Fruit fly (Drosophila melanogaster): ENCODE results near the gene CG42460.

CG42460 gene

dm6 chr2L:3348146-3348747, 40.0 kb downstream of the CG42460 start (continued):
- TF ChIP-seq CG4282 (GFP tag; optimal IDR thresholded peaks at IDR 0.05), result no peak
- TF ChIP-seq cg (GFP tag; optimal IDR thresholded peaks at IDR 0.05), result no peak
- no peak for TF ChIP-seq NFAT (GFP tag; IDR thresholded peaks at IDR 0.05)
- TF ChIP-seq NK7.1 (GFP tag; optimal IDR thresholded peaks at IDR 0.05), result no peak
- peak; percentile 79 for TF ChIP-seq nom (GFP tag; optimal IDR thresholded peaks at IDR 0.05)
- no peak for TF ChIP-seq lov (optimal IDR thresholded peaks at IDR 0.05)
- TF ChIP-seq lov (GFP tag; IDR thresholded peaks at IDR 0.05), result peak; percentile 94
- TF ChIP-seq CG8290 (GFP tag; optimal IDR thresholded peaks at IDR 0.05), result peak; percentile 22
- TF ChIP-seq CG8290 (tag; optimal IDR thresholded peaks at IDR 0.05), result no peak
- TF ChIP-seq D (optimal IDR thresholded peaks at IDR 0.05), result no peak
- TF ChIP-seq D (GFP tag; optimal IDR thresholded peaks at IDR 0.05), result peak; percentile 88
- TF ChIP-seq CG10959 (GFP tag; IDR thresholded peaks at IDR 0.05), result peak; percentile 72
- TF ChIP-seq Lpt (GFP tag; optimal IDR thresholded peaks at IDR 0.05), result no peak
- TF ChIP-seq CG8765 (GFP tag; IDR thresholded peaks at IDR 0.05), result no peak; the same call in 1 of the 2 replicates
- TF ChIP-seq NfI (GFP tag; optimal IDR thresholded peaks at IDR 0.05), result peak; percentile 70
- peak; percentile 53 for TF ChIP-seq Lhr (GFP tag; optimal IDR thresholded peaks at IDR 0.05)
- TF ChIP-seq CG4707 (GFP tag; optimal IDR thresholded peaks at IDR 0.05), result peak; percentile 73
- TF ChIP-seq ftz-f1 (GFP tag; optimal IDR thresholded peaks at IDR 0.05), result no peak
- TF ChIP-seq Side (GFP tag; optimal IDR thresholded peaks at IDR 0.05), result peak; percentile 21
- TF ChIP-seq CG4404 (GFP tag; IDR thresholded peaks at IDR 0.05), result peak; percentile 61
- peak; percentile 76 for TF ChIP-seq bcd (GFP tag; optimal IDR thresholded peaks at IDR 0.05)
- peak; percentile 9 for TF ChIP-seq CG10431 (GFP tag; optimal IDR thresholded peaks at IDR 0.05)
- TF ChIP-seq pan (optimal IDR thresholded peaks at IDR 0.05), result no peak
- peak in 1 of 2 experiments; percentile 95 for TF ChIP-seq pan (GFP tag; optimal IDR thresholded peaks at IDR 0.05 in 1 of 2, IDR thresholded peaks at IDR 0.05 in 1 of 2)
- TF ChIP-seq repo (GFP tag; optimal IDR thresholded peaks at IDR 0.05), result peak; percentile 57
- peak; percentile 97 for TF ChIP-seq sens (GFP tag)
- TF ChIP-seq h (optimal IDR thresholded peaks at IDR 0.05), result no peak
- TF ChIP-seq ab (GFP tag; optimal IDR thresholded peaks at IDR 0.05), result no peak
- no peak for TF ChIP-seq CG3838 (GFP tag; optimal IDR thresholded peaks at IDR 0.05)
- peak; percentile 81 for TF ChIP-seq CG4730 (GFP tag; IDR thresholded peaks at IDR 0.05)
- no peak for TF ChIP-seq CG15696 (tag; optimal IDR thresholded peaks at IDR 0.05)
- peak; percentile 60 for TF ChIP-seq Bdp1 (GFP tag; optimal IDR thresholded peaks at IDR 0.05)
- TF ChIP-seq Scr (GFP tag; IDR thresholded peaks at IDR 0.05; ENCODE audit: partially characterized antibody), result no peak
- TF ChIP-seq gce (GFP tag; IDR thresholded peaks at IDR 0.05), result peak; percentile 96
- peak; percentile 89 for TF ChIP-seq E2f1 (GFP tag; IDR thresholded peaks at IDR 0.05)
- TF ChIP-seq az2 (GFP tag; optimal IDR thresholded peaks at IDR 0.05), result peak; percentile 80
- TF ChIP-seq CG12659 (GFP tag; optimal IDR thresholded peaks at IDR 0.05), result peak; percentile 43
- peak; percentile 6 for TF ChIP-seq Dip3 (GFP tag; optimal IDR thresholded peaks at IDR 0.05)
- peak; percentile 92 for TF ChIP-seq croc (GFP tag; conservative IDR thresholded peaks at IDR 0.05)
- peak; percentile 82 to 89 for TF ChIP-seq bsh (GFP tag; optimal IDR thresholded peaks at IDR 0.05)
- peak; percentile 73 for TF ChIP-seq D19A (tag; optimal IDR thresholded peaks at IDR 0.05)
- TF ChIP-seq her (GFP tag; optimal IDR thresholded peaks at IDR 0.05), result peak; percentile 23
- peak; percentile 88 for TF ChIP-seq Ptx1 (GFP tag; IDR thresholded peaks at IDR 0.05)
- no peak for TF ChIP-seq CG9932 (GFP tag; IDR thresholded peaks at IDR 0.05)
- TF ChIP-seq CG8944 (GFP tag; optimal IDR thresholded peaks at IDR 0.05), result peak; percentile 60
- no peak; the same call in 1 of the 2 replicates for TF ChIP-seq GATAe (GFP tag; conservative IDR thresholded peaks at IDR 0.05)
- peak; percentile 24 for TF ChIP-seq CG4854 (GFP tag; optimal IDR thresholded peaks at IDR 0.05)
- TF ChIP-seq usp (GFP tag; optimal IDR thresholded peaks at IDR 0.05), result no peak
- TF ChIP-seq CTCF (GFP tag; optimal IDR thresholded peaks at IDR 0.05), result peak; percentile 46
- peak; percentile 64 for TF ChIP-seq Hr3 (GFP tag; optimal IDR thresholded peaks at IDR 0.05)
- peak; percentile 41 for TF ChIP-seq CG8281 (tag; optimal IDR thresholded peaks at IDR 0.05)
- TF ChIP-seq CG7786 (GFP tag; optimal IDR thresholded peaks at IDR 0.05), result peak; percentile 44
- peak; percentile 50 for TF ChIP-seq Jarid2 (GFP tag; optimal IDR thresholded peaks at IDR 0.05)
